Worm (Caenorhabditis elegans) whole organism, L3 larva: ENCODE results near the gene ssu-2.

Source experiments
- aly-2 ChIP-seq: fragments of 150-350 bp; optimal IDR thresholded peaks from 2 replicates; lab custom pipeline; 2014; ENCODE audit warnings: missing biosample characterization, missing genetic modification characterization
- ama-1 ChIP-seq: fragments of 150-350 bp; optimal IDR thresholded peaks from 2 replicates; lab custom pipeline; 2018
- egl-5 ChIP-seq: fragments of 150-350 bp; optimal IDR thresholded peaks from 2 replicates; lab custom pipeline; 2017; ENCODE audit warnings: missing biosample characterization, missing genetic modification reagents, missing genetic modification characterization, inconsistent platforms
- fos-1 ChIP-seq: fragments of 150-350 bp; optimal IDR thresholded peaks from 2 replicates; lab custom pipeline; 2014; ENCODE audit warnings: missing biosample characterization, missing genetic modification characterization
- lsy-12 ChIP-seq: sonication (generic microtip); optimal IDR thresholded peaks from 2 replicates; lab custom pipeline; 2016; ENCODE audit warnings: mild to moderate bottlenecking, missing genetic modification characterization, missing compliant biosample characterization
- mdl-1 ChIP-seq: fragments of 150-350 bp; optimal IDR thresholded peaks from 2 replicates; lab custom pipeline; 2014; ENCODE audit warnings: missing biosample characterization, missing genetic modification characterization
- nfya-1 ChIP-seq: sonication (generic microtip); optimal IDR thresholded peaks from 2 replicates; lab custom pipeline; 2017; ENCODE audit warnings: missing genetic modification characterization, mild to moderate bottlenecking, missing compliant biosample characterization, antibody characterized with exemption, moderate library complexity; ENCODE audit not compliant: insufficient read depth
- nhr-237 ChIP-seq: fragments of 150-350 bp; optimal IDR thresholded peaks from 2 replicates; lab custom pipeline; 2014; ENCODE audit warnings: missing biosample characterization, missing genetic modification characterization
- pha-4 ChIP-seq: fragments of 150-350 bp; optimal IDR thresholded peaks from 2 replicates; lab custom pipeline; 2014; ENCODE audit warnings: missing biosample characterization, missing genetic modification reagents, missing genetic modification characterization
- sea-2 ChIP-seq: fragments of 150-350 bp; sonication (generic microtip); optimal IDR thresholded peaks from 4 replicates; lab custom pipeline; 2014; ENCODE audit warnings: missing biosample characterization, missing genetic modification reagents, missing genetic modification characterization
- snpc-4 ChIP-seq: fragments of 150-350 bp; optimal IDR thresholded peaks from 2 replicates; lab custom pipeline; 2014; ENCODE audit warnings: missing biosample characterization, missing genetic modification characterization
- unc-39 ChIP-seq: sonication (generic microtip); optimal IDR thresholded peaks from 4 replicates; lab custom pipeline; 2017; ENCODE audit warnings: missing biosample characterization, missing genetic modification characterization
- unc-62 ChIP-seq: fragments of 150-350 bp; sonication (generic microtip); optimal IDR thresholded peaks from 4 replicates; lab custom pipeline; 2014; ENCODE audit warnings: missing biosample characterization, missing genetic modification reagents, missing genetic modification characterization
- ztf-11 ChIP-seq: fragments of 150-350 bp; optimal IDR thresholded peaks from 2 replicates; lab custom pipeline; 2014; ENCODE audit warnings: missing biosample characterization, missing genetic modification characterization

DNA sequence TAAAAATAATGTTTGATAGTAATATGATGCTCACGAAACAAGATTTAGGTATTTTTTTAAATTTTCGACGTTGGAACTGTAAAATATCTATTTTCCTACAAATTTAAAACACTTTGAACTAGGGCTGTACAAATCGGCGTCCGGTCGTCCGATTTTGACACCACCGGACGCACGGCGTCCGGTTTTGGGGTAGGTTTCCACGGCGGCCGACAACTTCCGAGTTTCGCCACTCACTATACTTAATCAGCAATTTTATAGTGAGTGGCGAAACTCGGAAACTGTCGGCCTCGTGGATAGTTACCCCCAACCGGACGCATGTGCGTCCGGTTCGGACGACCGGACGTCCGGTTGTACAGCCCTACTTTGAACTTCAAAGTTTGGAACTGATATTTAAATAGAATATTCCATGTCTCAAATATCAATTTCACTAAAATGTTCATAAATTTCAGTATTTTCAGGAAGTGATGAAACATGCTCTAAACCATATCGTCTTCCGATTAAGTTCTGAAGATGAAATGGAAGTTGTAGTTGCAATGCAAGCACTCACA is 16.3 kb downstream of the ssu-2 start:
- TF ChIP-seq pha-4 (no peak), egl-5 (tag; lab: Kevin White, UChicago) (no peak), mdl-1 (no peak), sea-2 (GFP tag; lab: Kevin White, UChicago) (no peak), snpc-4 (tag; lab: Kevin White, UChicago) (no peak), unc-39 (tag; lab: Kevin White, UChicago) (no peak), lsy-12 (no peak), ztf-11 (tag; lab: Kevin White, UChicago) (no peak), fos-1 (tag; lab: Kevin White, UChicago) (no peak), ama-1 (lab: Kevin White, UChicago) (no peak), unc-62 (GFP tag; lab: Kevin White, UChicago) (no peak), aly-2 (tag; lab: Kevin White, UChicago) (no peak), nfya-1 (tag; lab: Kevin White, UChicago) (no peak), nhr-237 (no peak)
